Fruit fly (Drosophila melanogaster) whole organism, embryonic: ENCODE data around the gene CG13031.

Experiments used
- CG10147 ChIP-seq: fragments of 200-800 bp; sonication (Bioruptor generic); optimal IDR thresholded peaks from 2 replicates; lab custom pipeline; 2019; ENCODE audit warnings: missing biosample characterization, mild to moderate bottlenecking, missing genetic modification characterization, moderate library complexity
- CG2199 ChIP-seq: fragments of 200-800 bp; sonication (Bioruptor generic); IDR thresholded peaks from 3 replicates; pipeline ENCODE4 v1.3.6; 2022; ENCODE audit warnings: missing biosample characterization, missing genetic modification characterization
- CG9797 ChIP-seq: fragments of 200-800 bp; sonication (Bioruptor generic); optimal IDR thresholded peaks from 3 replicates; lab custom pipeline; 2018; ENCODE audit warnings: missing biosample characterization, mild to moderate bottlenecking, missing genetic modification characterization
- Camta ChIP-seq: fragments of 200-800 bp; sonication (Bioruptor generic); optimal IDR thresholded peaks from 2 replicates; lab custom pipeline; 2016; ENCODE audit warnings: missing biosample characterization, missing genetic modification characterization
- ERR ChIP-seq: fragments of 200-800 bp; sonication (Bioruptor generic); optimal IDR thresholded peaks from 2 replicates; lab custom pipeline; 2016; ENCODE audit warnings: missing biosample characterization, missing genetic modification characterization
- ap ChIP-seq: fragments of 200-800 bp; sonication (Bioruptor generic); IDR thresholded peaks from 2 replicates; pipeline ENCODE4 v1.3.6; 2022; ENCODE audit warnings: missing biosample characterization, missing genetic modification characterization
- pnt ChIP-seq: fragments of 200-800 bp; sonication (Bioruptor generic); optimal IDR thresholded peaks from 3 replicates; lab custom pipeline; 2016; ENCODE audit warnings: missing biosample characterization, missing genetic modification characterization

dm6 chr3L:16726069-16726591 lies 1.5 kb downstream of the CG13031 start, which contains the start of the genes CG13026 and PGRP-SB2:
- TF ChIP-seq CG2199, result no peak
- TF ChIP-seq Camta, result no peak
- TF ChIP-seq CG10147 (GFP tag; lab: Kevin White, UChicago), result no peak
- TF ChIP-seq ap (GFP tag; lab: Robert Waterston, UW), result no peak
- no peak for TF ChIP-seq ERR (GFP tag; lab: Kevin White, UChicago)
- TF ChIP-seq pnt (GFP tag; lab: Kevin White, UChicago), result no peak
- TF ChIP-seq CG9797 (GFP tag; lab: Kevin White, UChicago), result no peak
